Fruit fly (Drosophila melanogaster) whole organism, embryonic: ENCODE data around the gene Nepl21.

Source experiments
- Atf6 ChIP-seq: fragments of 200-800 bp; sonication (Bioruptor generic); IDR thresholded peaks from 2 replicates; pipeline ENCODE4 v1.3.6; 2022; ENCODE audit warnings: missing biosample characterization, missing genetic modification characterization
- CG10267 ChIP-seq: fragments of 200-800 bp; sonication (Bioruptor generic); optimal IDR thresholded peaks from 2 replicates; lab custom pipeline; 2018; ENCODE audit warnings: missing biosample characterization, mild to moderate bottlenecking, missing genetic modification characterization, moderate library complexity
- CG10543 ChIP-seq: fragments of 200-800 bp; sonication (Bioruptor generic); optimal IDR thresholded peaks from 3 replicates; lab custom pipeline; 2017; ENCODE audit warnings: missing biosample characterization, mild to moderate bottlenecking, missing genetic modification characterization, moderate library complexity
- CG11695 ChIP-seq: fragments of 200-800 bp; sonication (Bioruptor generic); IDR thresholded peaks from 3 replicates; pipeline ENCODE4 v1.3.6; 2022; ENCODE audit warnings: missing biosample characterization, missing genetic modification characterization
- CG12236 ChIP-seq: fragments of 200-800 bp; sonication (Bioruptor generic); optimal IDR thresholded peaks from 2 replicates; lab custom pipeline; 2016; ENCODE audit warnings: missing biosample characterization, missing genetic modification characterization
- CG15269 ChIP-seq: fragments of 200-800 bp; sonication (Bioruptor generic); optimal IDR thresholded peaks from 2 replicates; lab custom pipeline; 2018; ENCODE audit warnings: missing biosample characterization, mild to moderate bottlenecking, missing genetic modification characterization, moderate library complexity
- CG1647 ChIP-seq: fragments of 200-800 bp; sonication (Bioruptor generic); optimal IDR thresholded peaks from 3 replicates; lab custom pipeline; 2016; ENCODE audit warnings: missing biosample characterization, missing genetic modification characterization
- CG16815 ChIP-seq: fragments of 200-800 bp; sonication (Bioruptor generic); optimal IDR thresholded peaks from 3 replicates; lab custom pipeline; 2017; ENCODE audit warnings: missing biosample characterization, mild to moderate bottlenecking, missing genetic modification characterization
- CG32767 ChIP-seq: fragments of 200-800 bp; sonication (Bioruptor generic); IDR thresholded peaks from 2 replicates; pipeline ENCODE4 v1.3.6; 2022; ENCODE audit warnings: missing biosample characterization, missing genetic modification characterization
- CG5245 ChIP-seq: fragments of 200-800 bp; sonication (Bioruptor generic); optimal IDR thresholded peaks from 3 replicates; lab custom pipeline; 2016; ENCODE audit warnings: missing biosample characterization, missing genetic modification characterization
- CG8765 ChIP-seq: fragments of 200-800 bp; sonication (Bioruptor generic); IDR thresholded peaks from 2 replicates; pipeline ENCODE4 v1.3.6; 2022; ENCODE audit warnings: missing biosample characterization, missing genetic modification characterization
- CG9609 ChIP-seq: fragments of 200-800 bp; sonication (Bioruptor generic); optimal IDR thresholded peaks from 3 replicates; lab custom pipeline; 2016; ENCODE audit warnings: missing biosample characterization, missing genetic modification characterization
- CkIIα-i1 ChIP-seq: fragments of 200-800 bp; sonication (Bioruptor generic); IDR thresholded peaks from 2 replicates; pipeline ENCODE4 v1.3.6; 2022; ENCODE audit warnings: missing biosample characterization, missing genetic modification characterization
- D19A ChIP-seq: fragments of 200-800 bp; optimal IDR thresholded peaks from 3 replicates; lab custom pipeline; 2019; ENCODE audit warnings: missing biosample characterization, mild to moderate bottlenecking, missing genetic modification characterization, moderate library complexity
- Dip2 ChIP-seq: fragments of 200-800 bp; sonication (Bioruptor generic); IDR thresholded peaks from 2 replicates; pipeline ENCODE4 v1.3.6; 2022; ENCODE audit warnings: missing biosample characterization, missing genetic modification characterization
- Dll ChIP-seq: fragments of 200-800 bp; sonication (Bioruptor generic); IDR thresholded peaks from 4 replicates; pipeline ENCODE4 v1.3.6; 2022; ENCODE audit warnings: missing biosample characterization, missing genetic modification characterization; ENCODE audit not compliant: partially characterized antibody
- Dp ChIP-seq: fragments of 200-800 bp; sonication (Bioruptor generic); optimal IDR thresholded peaks from 2 replicates; lab custom pipeline; 2018; ENCODE audit warnings: missing biosample characterization, mild to moderate bottlenecking, missing genetic modification characterization, moderate library complexity
- Dref ChIP-seq: fragments of 200-800 bp; sonication (Bioruptor generic); IDR thresholded peaks from 2 replicates; pipeline ENCODE4 v1.3.6; 2022; ENCODE audit warnings: missing biosample characterization, missing genetic modification characterization
- E2f1 ChIP-seq: fragments of 200-800 bp; sonication (Bioruptor generic); IDR thresholded peaks from 2 replicates; pipeline ENCODE4 v1.3.6; 2022; ENCODE audit warnings: missing biosample characterization, missing genetic modification characterization
- Elba2 ChIP-seq: fragments of 200-800 bp; sonication (Bioruptor generic); optimal IDR thresholded peaks from 3 replicates; lab custom pipeline; 2016; ENCODE audit warnings: missing biosample characterization, missing genetic modification characterization
- HHEX ChIP-seq: fragments of 200-800 bp; sonication (Bioruptor generic); optimal IDR thresholded peaks from 3 replicates; lab custom pipeline; 2017; ENCODE audit warnings: missing biosample characterization, mild to moderate bottlenecking, missing genetic modification characterization, missing genetic modification reagents
- Hey ChIP-seq: fragments of 200-800 bp; sonication (Bioruptor generic); optimal IDR thresholded peaks from 3 replicates; lab custom pipeline; 2018; ENCODE audit warnings: missing biosample characterization, mild to moderate bottlenecking, missing genetic modification characterization
- Hr3 ChIP-seq: fragments of 200-800 bp; sonication (Bioruptor generic); optimal IDR thresholded peaks from 3 replicates; lab custom pipeline; 2016; ENCODE audit warnings: missing biosample characterization, missing genetic modification characterization
- Hsf ChIP-seq: fragments of 200-800 bp; sonication (Bioruptor generic); optimal IDR thresholded peaks from 3 replicates; lab custom pipeline; 2016; ENCODE audit warnings: missing biosample characterization, missing genetic modification characterization
- Jarid2 ChIP-seq: fragments of 200-800 bp; sonication (Bioruptor generic); optimal IDR thresholded peaks from 3 replicates; lab custom pipeline; 2017; ENCODE audit warnings: mild to moderate bottlenecking, missing biosample characterization, missing genetic modification reagents, missing genetic modification characterization
- Kr ChIP-seq: fragments of 200-800 bp; sonication (Bioruptor generic); optimal IDR thresholded peaks from 2 replicates; lab custom pipeline; 2017; ENCODE audit warnings: missing biosample characterization, mild to moderate bottlenecking, missing genetic modification characterization
- Med ChIP-seq: fragments of 200-800 bp; sonication (Bioruptor generic); peaks from one replicate; lab custom pipeline; 2016; ENCODE audit warnings: missing biosample characterization, missing genetic modification characterization, mild to moderate bottlenecking, inconsistent platforms, moderate library complexity
- NK7.1 ChIP-seq: fragments of 200-800 bp; sonication (Bioruptor generic); optimal IDR thresholded peaks from 3 replicates; lab custom pipeline; 2016; ENCODE audit warnings: missing biosample characterization, missing genetic modification characterization
- Nf-YA ChIP-seq: fragments of 200-800 bp; sonication (Bioruptor generic); IDR thresholded peaks from 2 replicates; pipeline ENCODE4 v1.3.6; 2022; ENCODE audit warnings: missing biosample characterization, missing genetic modification characterization
- Nf-YB ChIP-seq: fragments of 200-800 bp; sonication (Bioruptor generic); optimal IDR thresholded peaks from 3 replicates; lab custom pipeline; 2019; ENCODE audit warnings: missing biosample characterization, mild to moderate bottlenecking, missing genetic modification characterization, moderate library complexity
- Sin3A ChIP-seq: fragments of >200 bp; optimal IDR thresholded peaks from 2 replicates; lab custom pipeline; 2018
- Sox102F ChIP-seq: fragments of 200-800 bp; sonication (Bioruptor generic); optimal IDR thresholded peaks from 2 replicates; lab custom pipeline; 2018; ENCODE audit warnings: missing biosample characterization, mild to moderate bottlenecking, missing genetic modification characterization, moderate library complexity
- TFAM ChIP-seq: fragments of 200-800 bp; sonication (Bioruptor generic); optimal IDR thresholded peaks from 2 replicates; lab custom pipeline; 2017; ENCODE audit warnings: missing biosample characterization, missing genetic modification characterization, inconsistent platforms
- ato ChIP-seq: fragments of 200-800 bp; sonication (Bioruptor generic); IDR thresholded peaks from 2 replicates; pipeline ENCODE4 v1.3.6; 2022; ENCODE audit warnings: missing biosample characterization, missing genetic modification characterization; ENCODE audit not compliant: partially characterized antibody
- crol ChIP-seq: fragments of 200-800 bp; sonication (Bioruptor generic); IDR thresholded peaks from 2 replicates; pipeline ENCODE4 v1.3.6; 2022; ENCODE audit warnings: missing biosample characterization, missing genetic modification characterization
- dati ChIP-seq: fragments of 200-800 bp; sonication (Bioruptor generic); IDR thresholded peaks from 2 replicates; pipeline ENCODE4 v1.3.6; 2022; ENCODE audit warnings: missing biosample characterization, missing genetic modification characterization
- eve ChIP-seq, 2 experiments: fragments of >200 bp; optimal IDR thresholded peaks; 2 replicates each; lab custom pipeline; 2017; ENCODE audit warnings: missing biosample characterization in 2 of 2, missing genetic modification characterization in 2 of 2
- fd64A ChIP-seq: fragments of 200-800 bp; sonication (Bioruptor generic); optimal IDR thresholded peaks from 3 replicates; lab custom pipeline; 2018; ENCODE audit warnings: missing biosample characterization, mild to moderate bottlenecking, missing genetic modification characterization
- fd96Cb ChIP-seq: fragments of 200-800 bp; sonication (Bioruptor generic); optimal IDR thresholded peaks from 2 replicates; lab custom pipeline; 2018; ENCODE audit warnings: missing biosample characterization, mild to moderate bottlenecking, missing genetic modification characterization, moderate library complexity
- gro ChIP-seq: fragments of 200-800 bp; sonication (Bioruptor generic); optimal IDR thresholded peaks from 2 replicates; lab custom pipeline; 2016; ENCODE audit warnings: missing biosample characterization, missing genetic modification characterization
- gt ChIP-seq: fragments of 200-800 bp; sonication (Bioruptor generic); IDR thresholded peaks from 2 replicates; pipeline ENCODE4 v1.3.6; 2022; ENCODE audit warnings: missing biosample characterization, missing genetic modification characterization
- insv ChIP-seq, 2 experiments: fragments of 200-800 bp; sonication (Bioruptor generic); optimal IDR thresholded peaks; 3 replicates each; lab custom pipeline; 2016 to 2018; ENCODE audit warnings: missing biosample characterization in 2 of 2, missing genetic modification characterization in 2 of 2
- unpg ChIP-seq: fragments of 200-800 bp; sonication (Bioruptor generic); optimal IDR thresholded peaks from 3 replicates; lab custom pipeline; 2018; ENCODE audit warnings: missing biosample characterization, mild to moderate bottlenecking, missing genetic modification characterization, moderate library complexity
- vnd ChIP-seq: fragments of 200-800 bp; sonication (Bioruptor generic); IDR thresholded peaks from 3 replicates; pipeline ENCODE4 v1.3.6; 2022; ENCODE audit warnings: missing biosample characterization, missing genetic modification characterization; ENCODE audit not compliant: partially characterized antibody
- z ChIP-seq: fragments of 200-800 bp; sonication (Bioruptor generic); IDR thresholded peaks from 3 replicates; pipeline ENCODE4 v1.3.6; 2022; ENCODE audit warnings: missing biosample characterization, missing genetic modification characterization
- zf30C ChIP-seq: fragments of 200-800 bp; sonication (Bioruptor generic); optimal IDR thresholded peaks from 3 replicates; lab custom pipeline; 2018; ENCODE audit warnings: missing biosample characterization, mild to moderate bottlenecking, missing genetic modification characterization

Gene Nepl21

dm6 chr3R:28843776-28844610, 39.5 kb upstream of the Nepl21 start (continued):
- TF ChIP-seq Med (GFP tag; lab: Kevin White, UChicago), result peak; percentile 54
- TF ChIP-seq Nf-YB (GFP tag; lab: Kevin White, UChicago), result peak; percentile 32
- no peak for TF ChIP-seq gt
- TF ChIP-seq CG12236 (GFP tag; lab: Kevin White, UChicago), result peak; percentile 24
- no peak for TF ChIP-seq Hr3 (GFP tag; lab: Kevin White, UChicago)
- TF ChIP-seq CG15269 (tag; lab: Kevin White, UChicago), result no peak
- TF ChIP-seq unpg (GFP tag; lab: Kevin White, UChicago), result no peak
- peak; percentile 98 to 99 for TF ChIP-seq insv (GFP tag; optimal IDR thresholded peaks at IDR 0.05; lab: Kevin White, UChicago)
- 0 out of 2 replicates have a peak, but pooled peaks have one; percentile 30 for TF ChIP-seq CG32767 (GFP tag; lab: Robert Waterston, UW)
- TF ChIP-seq fd64A (GFP tag; lab: Kevin White, UChicago), result peak; percentile 64
- TF ChIP-seq zf30C (GFP tag; lab: Kevin White, UChicago), result no peak
- peak; percentile 92 for TF ChIP-seq Elba2 (GFP tag; lab: Kevin White, UChicago)

- TF ChIP-seq CG10267 (tag; lab: Kevin White, UChicago), result peak; percentile 61
- TF ChIP-seq CG8765 (GFP tag; lab: Robert Waterston, UW), result no peak
- TF ChIP-seq Kr (GFP tag; lab: Kevin White, UChicago), result peak; percentile 11
- peak; percentile 48; the same call in 1 of the 2 replicates for TF ChIP-seq Atf6 (GFP tag; lab: Robert Waterston, UW)
- TF ChIP-seq Dref (GFP tag; lab: Robert Waterston, UW), result no peak; the same call in 1 of the 2 replicates
- no peak for TF ChIP-seq CkIIα-i1 (GFP tag; lab: Robert Waterston, UW)
- peak; percentile 86 for TF ChIP-seq Jarid2 (GFP tag; lab: Kevin White, UChicago)
- no peak for TF ChIP-seq CG5245 (GFP tag; lab: Kevin White, UChicago)
- TF ChIP-seq E2f1, result peak; percentile 50; the same call in 1 of the 2 replicates
- peak; percentile 50; the same call in 2 of the 3 replicates for TF ChIP-seq CG11695
- no peak for TF ChIP-seq eve (GFP tag; optimal IDR thresholded peaks at IDR 0.05; lab: Kevin White, UChicago)
- TF ChIP-seq NK7.1, result peak; percentile 27
- peak; percentile 25 for TF ChIP-seq D19A (tag; lab: Kevin White, UChicago)
- TF ChIP-seq ato (GFP tag; lab: Robert Waterston, UW), result no peak; the same call in 1 of the 2 replicates
- no peak for TF ChIP-seq dati
- TF ChIP-seq crol (GFP tag; lab: Robert Waterston, UW), result 0 out of 2 replicates have a peak, but pooled peaks have one; percentile 27
- TF ChIP-seq fd96Cb (tag; lab: Kevin White, UChicago), result peak; percentile 2
- peak; percentile 58 for TF ChIP-seq Sin3A
- peak; percentile 42 for TF ChIP-seq HHEX (GFP tag; lab: Kevin White, UChicago)
- TF ChIP-seq TFAM, result no peak
- TF ChIP-seq vnd (GFP tag; lab: Robert Waterston, UW), result peak; percentile 64
- no peak for TF ChIP-seq CG9609 (GFP tag; lab: Kevin White, UChicago)
- peak; percentile 93 for TF ChIP-seq Dll (GFP tag; lab: Robert Waterston, UW)
- TF ChIP-seq Dip2 (GFP tag; lab: Robert Waterston, UW), result no peak
- TF ChIP-seq Dp (GFP tag; lab: Kevin White, UChicago), result peak; percentile 32
- peak; percentile 17 for TF ChIP-seq Sox102F (GFP tag; lab: Kevin White, UChicago)
- TF ChIP-seq Hey (tag; lab: Kevin White, UChicago), result peak; percentile 23
- TF ChIP-seq CG1647 (GFP tag; lab: Kevin White, UChicago), result no peak
- peak; percentile 71 for TF ChIP-seq CG10543 (GFP tag; lab: Kevin White, UChicago)
- no peak for TF ChIP-seq z (GFP tag; lab: Robert Waterston, UW)
- TF ChIP-seq Hsf (GFP tag; lab: Kevin White, UChicago), result no peak
- TF ChIP-seq CG16815, result peak; percentile 1
- 0 out of 2 replicates have a peak, but pooled peaks have one; percentile 19 for TF ChIP-seq Nf-YA (GFP tag; lab: Robert Waterston, UW)
- TF ChIP-seq gro (GFP tag; lab: Kevin White, UChicago), result peak; percentile 38
Measured at dm6 chr3R:28844611-28845376, 38.7 kb upstream of the Nepl21 start, which contains the start of the genes Apc and spg. TSS of gene Apc (minus strand) at chr3R:28844748. TSS of gene spg (plus strand) at chr3R:28845270.
